Fruit fly (Drosophila melanogaster) whole organism, embryonic: ENCODE data around the gene mRRF1.
A peak's percentile ranks its signal among the peaks of the same experiment; 100 is the strongest.

Experiments
- Antp ChIP-seq: fragments of 200-800 bp; sonication (Bioruptor generic); optimal IDR thresholded peaks from 3 replicates; lab custom pipeline; 2016; ENCODE audit warnings: missing biosample characterization, missing genetic modification characterization
- CG11723 ChIP-seq: fragments of 200-800 bp; sonication (Bioruptor generic); optimal IDR thresholded peaks from 2 replicates; lab custom pipeline; 2017; ENCODE audit warnings: missing biosample characterization, mild to moderate bottlenecking, missing genetic modification characterization
- CG1233 ChIP-seq: fragments of 200-800 bp; sonication (Bioruptor generic); optimal IDR thresholded peaks from 4 replicates; lab custom pipeline; 2018; ENCODE audit warnings: missing biosample characterization, mild to moderate bottlenecking, missing genetic modification characterization
- CG12391 ChIP-seq: fragments of 200-800 bp; sonication (Bioruptor generic); optimal IDR thresholded peaks from 3 replicates; lab custom pipeline; 2018; ENCODE audit warnings: missing biosample characterization, mild to moderate bottlenecking, missing genetic modification characterization, moderate library complexity
- CG15269 ChIP-seq: fragments of 200-800 bp; sonication (Bioruptor generic); optimal IDR thresholded peaks from 2 replicates; lab custom pipeline; 2018; ENCODE audit warnings: missing biosample characterization, mild to moderate bottlenecking, missing genetic modification characterization, moderate library complexity
- CG1647 ChIP-seq: fragments of 200-800 bp; sonication (Bioruptor generic); optimal IDR thresholded peaks from 3 replicates; lab custom pipeline; 2016; ENCODE audit warnings: missing biosample characterization, missing genetic modification characterization
- CG17359 ChIP-seq: fragments of 200-800 bp; sonication (Bioruptor generic); optimal IDR thresholded peaks from 3 replicates; lab custom pipeline; 2018; ENCODE audit warnings: missing biosample characterization, mild to moderate bottlenecking, missing genetic modification characterization, moderate library complexity
- CG2712 ChIP-seq: fragments of 200-800 bp; optimal IDR thresholded peaks from 3 replicates; lab custom pipeline; 2019; ENCODE audit warnings: missing biosample characterization, mild to moderate bottlenecking, missing genetic modification characterization, moderate library complexity
- CG2889 ChIP-seq: fragments of 200-800 bp; sonication (Bioruptor generic); IDR thresholded peaks from 3 replicates; pipeline ENCODE4 v1.3.6; 2022; ENCODE audit warnings: missing biosample characterization, missing genetic modification characterization
- CG3847 ChIP-seq: fragments of 200-800 bp; sonication (Bioruptor generic); IDR thresholded peaks from 2 replicates; pipeline ENCODE4 v1.3.6; 2022; ENCODE audit warnings: missing biosample characterization, missing genetic modification characterization
- CG4404 ChIP-seq: fragments of 200-800 bp; sonication (Bioruptor generic); IDR thresholded peaks from 2 replicates; pipeline ENCODE4 v1.3.6; 2022; ENCODE audit warnings: missing biosample characterization, missing genetic modification characterization
- CG5245 ChIP-seq: fragments of 200-800 bp; sonication (Bioruptor generic); optimal IDR thresholded peaks from 3 replicates; lab custom pipeline; 2016; ENCODE audit warnings: missing biosample characterization, missing genetic modification characterization
- CG7928 ChIP-seq: fragments of 200-800 bp; sonication (Bioruptor generic); optimal IDR thresholded peaks from 2 replicates; lab custom pipeline; 2017; ENCODE audit warnings: missing biosample characterization, mild to moderate bottlenecking, missing genetic modification characterization
- CG7987 ChIP-seq: fragments of 200-800 bp; sonication (Bioruptor generic); optimal IDR thresholded peaks from 2 replicates; lab custom pipeline; 2018; ENCODE audit warnings: missing biosample characterization, mild to moderate bottlenecking, missing genetic modification characterization, moderate library complexity
- CoRest ChIP-seq: fragments of 200-800 bp; sonication (Bioruptor generic); optimal IDR thresholded peaks from 3 replicates; lab custom pipeline; 2018; ENCODE audit warnings: missing biosample characterization, mild to moderate bottlenecking, missing genetic modification characterization, moderate library complexity
- D ChIP-seq, 2 experiments: fragments of 200-800 bp in 1 of 2; fragments of >200 bp in 1 of 2; sonication (Bioruptor generic) in 1 of 2; optimal IDR thresholded peaks; 2 replicates in 1 of 2; 3 replicates in 1 of 2; lab custom pipeline; 2017; ENCODE audit warnings: mild to moderate bottlenecking in 1 of 2, missing biosample characterization in 1 of 2, missing genetic modification characterization in 1 of 2, missing genetic modification reagents in 1 of 2
- E2f2 ChIP-seq: fragments of 200-800 bp; sonication (Bioruptor generic); IDR thresholded peaks from 2 replicates; pipeline ENCODE4 v1.3.6; 2022; ENCODE audit warnings: missing biosample characterization, missing genetic modification characterization
- Fer3 ChIP-seq: fragments of 200-800 bp; sonication (Bioruptor generic); optimal IDR thresholded peaks from 2 replicates; lab custom pipeline; 2018; ENCODE audit warnings: missing biosample characterization, mild to moderate bottlenecking, missing genetic modification characterization, moderate library complexity
- H2.0 ChIP-seq: fragments of 200-800 bp; sonication (Bioruptor generic); IDR thresholded peaks from 2 replicates; pipeline ENCODE4 v1.3.6; 2022; ENCODE audit warnings: missing biosample characterization, missing genetic modification characterization
- Hand ChIP-seq: fragments of 200-800 bp; sonication (Bioruptor generic); optimal IDR thresholded peaks from 2 replicates; lab custom pipeline; 2017; ENCODE audit warnings: mild to moderate bottlenecking, missing biosample characterization, missing genetic modification reagents, missing genetic modification characterization
- Hr3 ChIP-seq: fragments of 200-800 bp; sonication (Bioruptor generic); optimal IDR thresholded peaks from 3 replicates; lab custom pipeline; 2016; ENCODE audit warnings: missing biosample characterization, missing genetic modification characterization
- Lim3 ChIP-seq: fragments of 200-800 bp; sonication (Bioruptor generic); IDR thresholded peaks from 2 replicates; pipeline ENCODE4 v1.3.6; 2022; ENCODE audit warnings: missing biosample characterization, missing genetic modification characterization
- Max ChIP-seq: fragments of 200-800 bp; sonication (Bioruptor generic); optimal IDR thresholded peaks from 2 replicates; lab custom pipeline; 2016; ENCODE audit warnings: missing biosample characterization, mild to moderate bottlenecking, missing genetic modification characterization
- Mes4 ChIP-seq: fragments of 200-800 bp; sonication (Bioruptor generic); optimal IDR thresholded peaks from 2 replicates; lab custom pipeline; 2016; ENCODE audit warnings: missing biosample characterization, missing genetic modification characterization
- Optix ChIP-seq: fragments of 200-800 bp; sonication (Bioruptor generic); IDR thresholded peaks from 3 replicates; pipeline ENCODE4 v1.3.6; 2022; ENCODE audit warnings: missing biosample characterization, missing genetic modification characterization
- Rfx ChIP-seq: fragments of 200-800 bp; sonication (Bioruptor generic); IDR thresholded peaks from 2 replicates; pipeline ENCODE4 v1.3.6; 2022; ENCODE audit warnings: missing biosample characterization, missing genetic modification characterization
- Rx ChIP-seq: fragments of 200-800 bp; sonication (Bioruptor generic); IDR thresholded peaks from 2 replicates; pipeline ENCODE4 v1.3.6; 2022; ENCODE audit warnings: missing biosample characterization, missing genetic modification characterization
- ato ChIP-seq: fragments of 200-800 bp; sonication (Bioruptor generic); IDR thresholded peaks from 2 replicates; pipeline ENCODE4 v1.3.6; 2022; ENCODE audit warnings: missing biosample characterization, missing genetic modification characterization; ENCODE audit not compliant: partially characterized antibody
- bsh ChIP-seq, 2 experiments: fragments of 200-800 bp; sonication (Bioruptor generic); optimal IDR thresholded peaks; 2 replicates each; lab custom pipeline; 2017 to 2018; ENCODE audit warnings: mild to moderate bottlenecking in 2 of 2, missing biosample characterization in 2 of 2, missing genetic modification characterization in 2 of 2, moderate library complexity in 1 of 2
- cad ChIP-seq: fragments of >200 bp; optimal IDR thresholded peaks from 2 replicates; lab custom pipeline; 2017; ENCODE audit warnings: missing biosample characterization, missing genetic modification characterization
- chn ChIP-seq: fragments of 200-800 bp; sonication (Bioruptor generic); optimal IDR thresholded peaks from 2 replicates; lab custom pipeline; 2016; ENCODE audit warnings: missing biosample characterization, missing genetic modification characterization
- dpn ChIP-seq, 2 experiments: fragments of 200-800 bp; sonication (Bioruptor generic); optimal IDR thresholded peaks; 3 replicates each; lab custom pipeline; 2016; ENCODE audit warnings: missing biosample characterization in 2 of 2, missing genetic modification characterization in 2 of 2
- eyg ChIP-seq: fragments of 200-800 bp; sonication (Bioruptor generic); optimal IDR thresholded peaks from 3 replicates; lab custom pipeline; 2016; ENCODE audit warnings: missing biosample characterization, missing genetic modification characterization
- fu2 ChIP-seq: fragments of 200-800 bp; sonication (Bioruptor generic); optimal IDR thresholded peaks from 2 replicates; lab custom pipeline; 2016; ENCODE audit warnings: missing biosample characterization, missing genetic modification characterization
- gce ChIP-seq: fragments of 200-800 bp; sonication (Bioruptor generic); IDR thresholded peaks from 3 replicates; pipeline ENCODE4 v1.3.6; 2022; ENCODE audit warnings: missing biosample characterization, missing genetic modification characterization
- h ChIP-seq: fragments of >200 bp; optimal IDR thresholded peaks from 2 replicates; lab custom pipeline; 2017
- hbn ChIP-seq: fragments of 200-800 bp; sonication (Bioruptor generic); IDR thresholded peaks from 2 replicates; pipeline ENCODE4 v1.3.6; 2022; ENCODE audit warnings: missing biosample characterization, missing genetic modification characterization; ENCODE audit not compliant: partially characterized antibody
- knrl ChIP-seq: fragments of 200-800 bp; sonication (Bioruptor generic); IDR thresholded peaks from 3 replicates; pipeline ENCODE4 v1.3.6; 2022; ENCODE audit warnings: missing biosample characterization, missing genetic modification characterization; ENCODE audit not compliant: partially characterized antibody
- lola ChIP-seq, 3 experiments: fragments of >200 bp in 2 of 3; fragments of 200-800 bp in 1 of 3; sonication (Bioruptor generic) in 1 of 3; optimal IDR thresholded peaks; 2 replicates each; lab custom pipeline; 2017 to 2019; ENCODE audit warnings: missing biosample characterization in 3 of 3, missing genetic modification characterization in 3 of 3, mild to moderate bottlenecking in 1 of 3, moderate library complexity in 1 of 3
- nerfin-2 ChIP-seq: fragments of 200-800 bp; sonication (Bioruptor generic); IDR thresholded peaks from 2 replicates; pipeline ENCODE4 v1.3.6; 2022; ENCODE audit warnings: missing biosample characterization, missing genetic modification characterization; ENCODE audit not compliant: partially characterized antibody
- odd ChIP-seq: fragments of 200-800 bp; sonication (Bioruptor generic); optimal IDR thresholded peaks from 2 replicates; lab custom pipeline; 2017; ENCODE audit warnings: missing biosample characterization, mild to moderate bottlenecking, missing genetic modification characterization
- pan ChIP-seq, 4 experiments: fragments of >200 bp in 3 of 4; fragments of 200-800 bp in 1 of 4; sonication (Bioruptor generic) in 1 of 4; optimal IDR thresholded peaks in 3 of 4; IDR thresholded peaks in 1 of 4; 2 replicates each; pipeline versions ENCODE4 v1.3.6 to Lab custom; 2017 to 2022; ENCODE audit warnings: missing biosample characterization in 2 of 4, missing genetic modification characterization in 2 of 4, mixed read lengths in 1 of 4
- stwl ChIP-seq: fragments of 200-800 bp; sonication (Bioruptor generic); optimal IDR thresholded peaks from 3 replicates; lab custom pipeline; 2018; ENCODE audit warnings: missing biosample characterization, mild to moderate bottlenecking, missing genetic modification characterization, moderate library complexity
- sug ChIP-seq: fragments of 200-800 bp; optimal IDR thresholded peaks from 2 replicates; lab custom pipeline; 2019; ENCODE audit warnings: missing biosample characterization, mild to moderate bottlenecking, missing genetic modification characterization, moderate library complexity
- trh ChIP-seq: fragments of 200-800 bp; sonication (Bioruptor generic); optimal IDR thresholded peaks from 2 replicates; lab custom pipeline; 2016; ENCODE audit warnings: missing biosample characterization, missing genetic modification characterization
- tx ChIP-seq: fragments of 200-800 bp; sonication (Bioruptor generic); optimal IDR thresholded peaks from 2 replicates; lab custom pipeline; 2016; ENCODE audit warnings: missing biosample characterization, missing genetic modification characterization
- zf30C ChIP-seq: fragments of 200-800 bp; sonication (Bioruptor generic); optimal IDR thresholded peaks from 3 replicates; lab custom pipeline; 2018; ENCODE audit warnings: missing biosample characterization, mild to moderate bottlenecking, missing genetic modification characterization

The mRRF1 gene

dm6 chr3L:9383345-9384075, 19.4 kb downstream of the mRRF1 start, which contains the start of gene Hsp27 (continued):
- TF ChIP-seq D (optimal IDR thresholded peaks at IDR 0.05; lab: Kevin White, UChicago) = no peak
- TF ChIP-seq D (GFP tag; optimal IDR thresholded peaks at IDR 0.05; lab: Kevin White, UChicago) = peak; percentile 98
- peak; percentile 97 for TF ChIP-seq CG1647 (GFP tag; lab: Kevin White, UChicago)
- peak; percentile 82 for TF ChIP-seq CG7928 (GFP tag; lab: Kevin White, UChicago)
- peak; percentile 99 for TF ChIP-seq Optix (GFP tag; lab: Robert Waterston, UW)
- TF ChIP-seq E2f2 (GFP tag; lab: Robert Waterston, UW) = peak; percentile 84
- peak; percentile 96 for TF ChIP-seq CG11723 (GFP tag; lab: Kevin White, UChicago)
- TF ChIP-seq gce (GFP tag; lab: Robert Waterston, UW) = peak; percentile 98
- no peak for TF ChIP-seq cad (GFP tag; lab: Kevin White, UChicago)
- peak in 1 of 3 experiments; percentile 95 for TF ChIP-seq lola (GFP tag; optimal IDR thresholded peaks at IDR 0.05; lab: Kevin White, UChicago)
- peak; percentile 96 to 98 for TF ChIP-seq dpn (GFP tag; optimal IDR thresholded peaks at IDR 0.05; lab: Kevin White, UChicago)
- peak; percentile 96 for TF ChIP-seq CG3847
- peak; percentile 92 for TF ChIP-seq eyg (GFP tag; lab: Kevin White, UChicago)
- TF ChIP-seq trh = peak; percentile 96
- TF ChIP-seq fu2 = peak; percentile 75
- TF ChIP-seq hbn (GFP tag; lab: Robert Waterston, UW) = no peak
- no peak for TF ChIP-seq ato (GFP tag; lab: Robert Waterston, UW)
- TF ChIP-seq Lim3 (GFP tag; lab: Robert Waterston, UW) = peak; percentile 95
- TF ChIP-seq CG12391 (tag; lab: Kevin White, UChicago) = peak; percentile 98
- peak; percentile 96 for TF ChIP-seq chn (GFP tag; lab: Kevin White, UChicago)
- TF ChIP-seq h (lab: Kevin White, UChicago) = no peak
- peak; percentile 97 for TF ChIP-seq CG15269
- TF ChIP-seq CG1233 = peak; percentile 97
- peak; percentile 68 for TF ChIP-seq Mes4 (GFP tag; lab: Kevin White, UChicago)
- TF ChIP-seq Hr3 (GFP tag; lab: Kevin White, UChicago) = peak; percentile 98
- peak; percentile 99 to 100 for TF ChIP-seq bsh (GFP tag; optimal IDR thresholded peaks at IDR 0.05; lab: Kevin White, UChicago)
- peak; percentile 99 for TF ChIP-seq CG4404
- TF ChIP-seq CG5245 = peak; percentile 99
- TF ChIP-seq pan (optimal IDR thresholded peaks at IDR 0.05; lab: Kevin White, UChicago) = no peak
- peak in 1 of 2 experiments; percentile 99 for TF ChIP-seq pan (GFP tag; optimal IDR thresholded peaks at IDR 0.05 in 1 of 2, IDR thresholded peaks at IDR 0.05 in 1 of 2)
- peak; percentile 48; the same call in 2 of the 3 replicates for TF ChIP-seq knrl (GFP tag; lab: Robert Waterston, UW)
- TF ChIP-seq CoRest = peak; percentile 97
- no peak for TF ChIP-seq zf30C (GFP tag; lab: Kevin White, UChicago)
- peak; percentile 87 for TF ChIP-seq sug
- TF ChIP-seq Rfx (GFP tag; lab: Robert Waterston, UW) = peak; percentile 99
- peak; percentile 99 for TF ChIP-seq CG17359 (tag; lab: Kevin White, UChicago)
- TF ChIP-seq H2.0 (GFP tag; lab: Robert Waterston, UW) = peak; percentile 98
- peak; percentile 98 for TF ChIP-seq Max (GFP tag; lab: Kevin White, UChicago)
- TF ChIP-seq Hand (GFP tag; lab: Kevin White, UChicago) = peak; percentile 92
- peak; percentile 95 for TF ChIP-seq odd (GFP tag; lab: Kevin White, UChicago)
- peak; percentile 97 for TF ChIP-seq Fer3
- TF ChIP-seq tx (GFP tag; lab: Kevin White, UChicago) = peak; percentile 70
- TF ChIP-seq nerfin-2 (GFP tag; lab: Robert Waterston, UW) = peak; percentile 48; the same call in 1 of the 2 replicates
- TF ChIP-seq CG2889 (GFP tag; lab: Robert Waterston, UW) = peak; percentile 94
- TF ChIP-seq Rx (GFP tag; lab: Robert Waterston, UW) = peak; percentile 99
- peak; percentile 96 for TF ChIP-seq CG7987 (GFP tag; lab: Kevin White, UChicago)
- TF ChIP-seq stwl = peak; percentile 65
- TF ChIP-seq CG2712 (tag; lab: Kevin White, UChicago) = peak; percentile 99
- peak; percentile 93 for TF ChIP-seq Antp (GFP tag; lab: Kevin White, UChicago)
